Fruit fly (Drosophila melanogaster): ENCODE measurements around the gene CG33635.
A peak's percentile ranks its signal among the peaks of the same experiment; 100 is the strongest.

The CG33635 gene

dm6 chr2L:128977-129941 lies 29.2 kb downstream of the CG33635 start (continued):
- TF ChIP-seq Pdp1 (GFP tag; optimal IDR thresholded peaks at IDR 0.05): peak in 1 of 2 experiments; percentile 85
- TF ChIP-seq CG12071 (GFP tag; optimal IDR thresholded peaks at IDR 0.05): peak; percentile 60
- TF ChIP-seq chinmo (GFP tag; IDR thresholded peaks at IDR 0.05; ENCODE audit: partially characterized antibody): peak; percentile 95
- no peak for TF ChIP-seq Xbp1 (GFP tag; optimal IDR thresholded peaks at IDR 0.05)
- TF ChIP-seq CG11560 (tag; IDR thresholded peaks at IDR 0.05): no peak
- peak; percentile 88 to 90 for TF ChIP-seq Trl (optimal IDR thresholded peaks at IDR 0.05)
- peak; percentile 50 for TF ChIP-seq Trl (GFP tag; optimal IDR thresholded peaks at IDR 0.05)
- TF ChIP-seq h (optimal IDR thresholded peaks at IDR 0.05): no peak
- TF ChIP-seq sob (GFP tag; IDR thresholded peaks at IDR 0.05): peak; percentile 54; the same call in 1 of the 2 replicates
- TF ChIP-seq Opbp (GFP tag; IDR thresholded peaks at IDR 0.05; ENCODE audit: partially characterized antibody): peak; percentile 69; the same call in 2 of the 3 replicates
- TF ChIP-seq gcm2 (GFP tag; optimal IDR thresholded peaks at IDR 0.05): no peak
- TF ChIP-seq caup (GFP tag; optimal IDR thresholded peaks at IDR 0.05; ENCODE audit: severe bottlenecking): peak; percentile 65
- TF ChIP-seq Rfx (GFP tag; IDR thresholded peaks at IDR 0.05): peak; percentile 60
- peak; percentile 53 for TF ChIP-seq CG6254 (GFP tag; optimal IDR thresholded peaks at IDR 0.05)
- peak; percentile 33 for TF ChIP-seq HLH54F (GFP tag; optimal IDR thresholded peaks at IDR 0.05)
- TF ChIP-seq CG12769 (tag; optimal IDR thresholded peaks at IDR 0.05): peak; percentile 93
- peak in 1 of 2 experiments; percentile 0 for TF ChIP-seq crp (GFP tag; optimal IDR thresholded peaks at IDR 0.05)
- no peak for TF ChIP-seq Poxn (GFP tag; IDR thresholded peaks at IDR 0.05)
- peak; percentile 60 for TF ChIP-seq CG17568 (GFP tag; optimal IDR thresholded peaks at IDR 0.05)
- peak; percentile 74 for TF ChIP-seq Deaf1 (tag; optimal IDR thresholded peaks at IDR 0.05)
- TF ChIP-seq ab (GFP tag; optimal IDR thresholded peaks at IDR 0.05): no peak
- TF ChIP-seq Sin3A (optimal IDR thresholded peaks at IDR 0.05): no peak
- TF ChIP-seq CG11456 (GFP tag; IDR thresholded peaks at IDR 0.05): peak; percentile 51; the same call in 1 of the 3 replicates
- peak; percentile 69 for TF ChIP-seq CG13287 (GFP tag; IDR thresholded peaks at IDR 0.05; ENCODE audit: partially characterized antibody)
- no peak for TF ChIP-seq CG18011 (GFP tag; optimal IDR thresholded peaks at IDR 0.05)
- TF ChIP-seq lilli (GFP tag; optimal IDR thresholded peaks at IDR 0.05): peak; percentile 42
- no peak; the same call in 1 of the 2 replicates for TF ChIP-seq CG9932 (GFP tag; IDR thresholded peaks at IDR 0.05)
- TF ChIP-seq grau (tag; optimal IDR thresholded peaks at IDR 0.05): peak; percentile 35
- no peak for TF ChIP-seq CG8089 (GFP tag; optimal IDR thresholded peaks at IDR 0.05)
- peak; percentile 18 for TF ChIP-seq CG15269 (tag; optimal IDR thresholded peaks at IDR 0.05)
- peak; percentile 87 for TF ChIP-seq CG34376 (GFP tag; optimal IDR thresholded peaks at IDR 0.05)
- peak; percentile 13 for TF ChIP-seq MESR4 (GFP tag; optimal IDR thresholded peaks at IDR 0.05)
- peak; percentile 62; the same call in 2 of the 3 replicates for TF ChIP-seq mld (GFP tag; IDR thresholded peaks at IDR 0.05; ENCODE audit: partially characterized antibody)
- TF ChIP-seq CG2712 (tag; optimal IDR thresholded peaks at IDR 0.05): peak; percentile 40
- no peak for TF ChIP-seq Dek (tag; optimal IDR thresholded peaks at IDR 0.05)
- peak; percentile 71 for TF ChIP-seq MTF-1 (GFP tag; optimal IDR thresholded peaks at IDR 0.05; ENCODE audit: borderline replicate concordance)

- peak; percentile 10 for TF ChIP-seq CG10209 (GFP tag; optimal IDR thresholded peaks at IDR 0.05)
- TF ChIP-seq CG13624 (GFP tag; optimal IDR thresholded peaks at IDR 0.05): peak; percentile 40
- TF ChIP-seq ham (GFP tag; IDR thresholded peaks at IDR 0.05): no peak
- no peak for TF ChIP-seq vvl (GFP tag; IDR thresholded peaks at IDR 0.05)
- TF ChIP-seq CG2678 (tag; optimal IDR thresholded peaks at IDR 0.05): peak; percentile 12
- TF ChIP-seq Opbp (GFP tag; IDR thresholded peaks at IDR 0.05; ENCODE audit: partially characterized antibody): no peak
- peak; percentile 37 for TF ChIP-seq Fer1 (GFP tag; optimal IDR thresholded peaks at IDR 0.05)
- TF ChIP-seq CG33213 (GFP tag; optimal IDR thresholded peaks at IDR 0.05): peak; percentile 3
- TF ChIP-seq Hsf (GFP tag; optimal IDR thresholded peaks at IDR 0.05): no peak
- TF ChIP-seq Dbx (GFP tag; IDR thresholded peaks at IDR 0.05): peak; percentile 16; the same call in 1 of the 3 replicates
- TF ChIP-seq CG6683 (GFP tag; optimal IDR thresholded peaks at IDR 0.05): no peak
- 0 out of 3 replicates have a peak, but pooled peaks have one; percentile 22 for TF ChIP-seq ci (GFP tag; IDR thresholded peaks at IDR 0.05)
- peak; percentile 49 for TF ChIP-seq CG13894 (tag; optimal IDR thresholded peaks at IDR 0.05)
- peak; percentile 28; the same call in 1 of the 2 replicates for TF ChIP-seq sob (GFP tag; IDR thresholded peaks at IDR 0.05)
- TF ChIP-seq Hmr (GFP tag; optimal IDR thresholded peaks at IDR 0.05): peak; percentile 28
These were observed 30.2 kb downstream of the CG33635 start for dm6 chr2L:128296-128715.
